Fruit fly (Drosophila melanogaster) whole organism, adult: ENCODE results near the gene Lcp65Aa.

Experiments
- Clk ChIP-seq: fragments of 200-800 bp; sonication (Bioruptor generic); optimal IDR thresholded peaks from 2 replicates; lab custom pipeline; 2017; ENCODE audit warnings: missing biosample characterization, missing genetic modification characterization
- Crg-1 ChIP-seq: fragments of 200-800 bp; sonication (Bioruptor generic); optimal IDR thresholded peaks from 2 replicates; lab custom pipeline; 2016; ENCODE audit warnings: missing biosample characterization, missing genetic modification characterization
- Hr96 ChIP-seq: fragments of 200-800 bp; sonication (Bioruptor generic); optimal IDR thresholded peaks from 2 replicates; lab custom pipeline; 2016; ENCODE audit warnings: missing biosample characterization, missing genetic modification characterization
- kay ChIP-seq: fragments of 200-800 bp; sonication (Bioruptor generic); peaks from one replicate; lab custom pipeline; 2016; ENCODE audit warnings: missing biosample characterization, missing genetic modification characterization, borderline replicate concordance
- pad ChIP-seq: fragments of 200-800 bp; sonication (Bioruptor generic); optimal IDR thresholded peaks from 3 replicates; lab custom pipeline; 2017; ENCODE audit warnings: missing biosample characterization, missing genetic modification characterization, mild to moderate bottlenecking, moderate library complexity, missing genetic modification reagents
- tj ChIP-seq: fragments of 200-800 bp; sonication (Bioruptor generic); optimal IDR thresholded peaks from 3 replicates; lab custom pipeline; 2017; ENCODE audit warnings: missing biosample characterization, mild to moderate bottlenecking, missing genetic modification characterization, moderate library complexity

DNA sequence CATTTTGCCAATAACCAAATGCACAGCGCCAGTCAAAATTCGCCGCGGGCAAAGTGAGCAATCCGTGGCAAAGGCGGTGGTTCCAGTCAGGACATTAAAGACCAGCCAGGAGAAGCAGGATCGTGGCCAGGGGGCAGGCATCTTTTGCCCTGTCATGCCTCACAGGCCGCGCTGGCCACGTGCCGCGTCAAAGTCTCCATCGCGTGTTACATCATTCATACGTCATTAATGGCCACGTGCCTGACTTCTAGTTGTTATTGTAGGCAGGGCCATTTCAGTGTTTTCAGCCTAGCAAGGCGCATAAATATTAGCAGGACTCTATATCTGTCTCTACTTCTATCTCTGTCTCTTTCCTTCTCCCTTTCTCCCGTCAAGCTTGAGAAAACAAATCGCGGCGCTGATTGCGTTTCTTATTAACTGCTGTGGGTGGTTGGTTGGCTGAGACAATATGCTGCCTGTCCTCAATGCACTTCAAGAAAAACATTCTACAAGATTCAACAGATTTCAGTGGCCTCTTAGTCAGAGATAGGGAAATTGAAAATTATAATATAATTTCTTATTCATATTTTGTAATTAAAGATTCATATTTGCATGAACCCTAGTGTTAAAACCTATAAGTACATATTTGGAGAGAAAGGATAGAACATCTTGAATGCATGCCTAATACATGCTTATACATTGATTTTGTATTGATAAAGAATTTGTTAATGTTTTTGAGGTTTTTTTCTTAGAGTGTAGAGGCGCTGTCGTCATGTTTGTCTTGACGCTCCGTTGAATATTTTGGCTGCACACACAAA lies 42.6 kb upstream of the Lcp65Aa start:
- TF ChIP-seq Crg-1 (no peak), pad (GFP tag; lab: Kevin White, UChicago) (no peak), tj (GFP tag; lab: Kevin White, UChicago) (no peak), Clk (no peak), kay (GFP tag; lab: Kevin White, UChicago) (no peak), Hr96 (GFP tag; lab: Kevin White, UChicago) (no peak)
